Worm (Caenorhabditis elegans) whole organism, L2 larva: ENCODE measurements around the gene C44C10.12.

ENCODE experiments used
- ama-1 ChIP-seq: fragments of 150-350 bp; optimal IDR thresholded peaks from 2 replicates; lab custom pipeline; 2018; ENCODE audit warnings: inconsistent platforms
- dmd-4 ChIP-seq: sonication (generic microtip); optimal IDR thresholded peaks from 2 replicates; lab custom pipeline; 2017; ENCODE audit warnings: missing biosample characterization, missing genetic modification characterization
- egl-27 ChIP-seq: sonication (generic microtip); optimal IDR thresholded peaks from 3 replicates; lab custom pipeline; 2017; ENCODE audit warnings: missing biosample characterization, missing genetic modification reagents, missing genetic modification characterization
- fos-1 ChIP-seq: fragments of 150-350 bp; optimal IDR thresholded peaks from 2 replicates; lab custom pipeline; 2014; ENCODE audit warnings: missing biosample characterization, missing genetic modification characterization
- mdl-1 ChIP-seq, 2 experiments: fragments of 150-350 bp in 1 of 2; sonication (generic microtip) in 1 of 2; optimal IDR thresholded peaks; 2 replicates each; lab custom pipeline; 2017; ENCODE audit warnings: missing biosample characterization in 2 of 2, missing genetic modification characterization in 2 of 2
- nhr-6 ChIP-seq: fragments of 150-350 bp; optimal IDR thresholded peaks from 2 replicates; lab custom pipeline; 2014; ENCODE audit warnings: missing biosample characterization, missing genetic modification characterization
- nhr-77 ChIP-seq: fragments of 150-350 bp; optimal IDR thresholded peaks from 2 replicates; lab custom pipeline; 2014; ENCODE audit warnings: missing biosample characterization, missing genetic modification characterization
- unc-62 ChIP-seq: fragments of 150-350 bp; optimal IDR thresholded peaks from 2 replicates; lab custom pipeline; 2014; ENCODE audit warnings: missing biosample characterization, missing genetic modification reagents, missing genetic modification characterization
- ztf-11 ChIP-seq: sonication (generic microtip); optimal IDR thresholded peaks from 2 replicates; lab custom pipeline; 2017; ENCODE audit warnings: missing biosample characterization, missing genetic modification characterization

ce11 chrX:11675573-11675972, 21.2 kb upstream of the C44C10.12 start:
- no peak for TF ChIP-seq egl-27 (tag; lab: Kevin White, UChicago)
- TF ChIP-seq ama-1 (lab: Kevin White, UChicago) = no peak
- TF ChIP-seq nhr-6 = no peak
- no peak for TF ChIP-seq nhr-77
- no peak for TF ChIP-seq dmd-4 (tag; lab: Kevin White, UChicago)
- no peak for TF ChIP-seq ztf-11 (tag; lab: Kevin White, UChicago)
- no peak for TF ChIP-seq fos-1 (tag; lab: Kevin White, UChicago)
- TF ChIP-seq mdl-1 (tag; optimal IDR thresholded peaks at IDR 0.05; lab: Kevin White, UChicago) = no peak
- TF ChIP-seq unc-62 (GFP tag; lab: Kevin White, UChicago) = no peak
